ENCODE assay signal across 2 worm cellular contexts in genomic region chrX:14101986-14102385, ce11.
A peak's percentile ranks its signal among the peaks of the same experiment; 100 is the strongest.
TF ChIP-seq lines count a peak whose summit lies in the region.

TSS of gene F16B12.6 (plus strand) at chrX:14102316.

TF ChIP-seq in whole organism, L2 larva, 48 proteins besides CTCF, POLR2A, EP300 and RAD21 (continued from another document):
- TF ChIP-seq nhr-21 (tag; optimal IDR thresholded peaks at IDR 0.05; lab: Kevin White, UChicago) = peak; percentile 71
- peak; percentile 80 for TF ChIP-seq lin-11 (tag; optimal IDR thresholded peaks at IDR 0.05; lab: Kevin White, UChicago)
- TF ChIP-seq ceh-16 (tag; optimal IDR thresholded peaks at IDR 0.05; lab: Kevin White, UChicago) = no peak
- peak; percentile 31 for TF ChIP-seq nhr-10 (tag; optimal IDR thresholded peaks at IDR 0.05; lab: Kevin White, UChicago)
- peak; percentile 73 for TF ChIP-seq nhr-25 (tag; optimal IDR thresholded peaks at IDR 0.05; lab: Kevin White, UChicago)
- peak; percentile 38 to 84 for TF ChIP-seq lsy-2 (tag; optimal IDR thresholded peaks at IDR 0.05; lab: Kevin White, UChicago)
- TF ChIP-seq R02D3.7 (tag; optimal IDR thresholded peaks at IDR 0.05; lab: Kevin White, UChicago) = no peak
- TF ChIP-seq peb-1 (tag; optimal IDR thresholded peaks at IDR 0.05; lab: Kevin White, UChicago) = no peak
- TF ChIP-seq unc-39 (tag; optimal IDR thresholded peaks at IDR 0.05; lab: Kevin White, UChicago) = no peak
- TF ChIP-seq F13H6.1 (tag; optimal IDR thresholded peaks at IDR 0.05; lab: Kevin White, UChicago) = peak; percentile 70
- no peak for TF ChIP-seq unc-62 (GFP tag; optimal IDR thresholded peaks at IDR 0.05; lab: Kevin White, UChicago)
- TF ChIP-seq ZK546.5 (tag; optimal IDR thresholded peaks at IDR 0.05; lab: Kevin White, UChicago) = no peak
- TF ChIP-seq lin-13 (GFP tag; optimal IDR thresholded peaks at IDR 0.05; lab: Kevin White, UChicago) = peak; percentile 85
- TF ChIP-seq alr-1 (tag; optimal IDR thresholded peaks at IDR 0.05; lab: Kevin White, UChicago) = no peak
- peak; percentile 91 for TF ChIP-seq C34F6.9 (tag; optimal IDR thresholded peaks at IDR 0.05; lab: Kevin White, UChicago)
- TF ChIP-seq ztf-4 (tag; optimal IDR thresholded peaks at IDR 0.05; lab: Kevin White, UChicago) = no peak
- TF ChIP-seq zag-1 (tag; optimal IDR thresholded peaks at IDR 0.05; lab: Kevin White, UChicago) = no peak
- no peak for TF ChIP-seq Y55F3AM.14 (GFP tag; optimal IDR thresholded peaks at IDR 0.05; lab: Kevin White, UChicago)
- TF ChIP-seq ceh-82 (tag; optimal IDR thresholded peaks at IDR 0.05; lab: Kevin White, UChicago) = no peak
- peak; percentile 89 for TF ChIP-seq unc-55 (GFP tag; optimal IDR thresholded peaks at IDR 0.05; lab: Kevin White, UChicago)
- TF ChIP-seq nhr-11 (tag; optimal IDR thresholded peaks at IDR 0.05; lab: Kevin White, UChicago) = no peak
- no peak for TF ChIP-seq mbf-1 (tag; optimal IDR thresholded peaks at IDR 0.05; lab: Kevin White, UChicago)
TF ChIP-seq in whole organism, L2 larva: peak in this region for 19.

TF ChIP-seq in whole organism, L4 larva, 104 proteins besides CTCF, POLR2A, EP300 and RAD21 (continued from another document):
- TF ChIP-seq hlh-30 (tag; optimal IDR thresholded peaks at IDR 0.05; lab: Kevin White, UChicago; ENCODE audit: insufficient read depth) (peak; percentile 84), dpl-1 (GFP tag; optimal IDR thresholded peaks at IDR 0.05; lab: Kevin White, UChicago) (peak; percentile 90), lin-13 (GFP tag; optimal IDR thresholded peaks at IDR 0.05; lab: Kevin White, UChicago) (peak; percentile 80), duxl-1 (tag; optimal IDR thresholded peaks at IDR 0.05; lab: Kevin White, UChicago; ENCODE audit: poor library complexity) (no peak), mdl-1 (tag; optimal IDR thresholded peaks at IDR 0.05; lab: Kevin White, UChicago) (peak in 1 of 2 experiments; percentile 19), rbr-2 (tag; optimal IDR thresholded peaks at IDR 0.05; lab: Kevin White, UChicago) (peak; percentile 79), F26F4.8 (GFP tag; conservative IDR thresholded peaks at IDR 0.05; lab: Robert Waterston, UW) (no peak), mes-2 (tag; optimal IDR thresholded peaks at IDR 0.05; lab: Kevin White, UChicago; ENCODE audit: poor library complexity, severe bottlenecking) (peak; percentile 77), spr-3 (GFP tag; optimal IDR thresholded peaks at IDR 0.05; lab: Kevin White, UChicago) (peak; percentile 0), mxl-3 (GFP tag; optimal IDR thresholded peaks at IDR 0.05; lab: Kevin White, UChicago) (peak; percentile 46), lin-29 (GFP tag; IDR thresholded peaks at IDR 0.05; lab: Robert Waterston, UW) (0 out of 2 replicates have a peak, but pooled peaks have one; percentile 28), zag-1 (tag; optimal IDR thresholded peaks at IDR 0.05; lab: Kevin White, UChicago) (no peak), F49E8.2 (tag; optimal IDR thresholded peaks at IDR 0.05; lab: Kevin White, UChicago; ENCODE audit: borderline replicate concordance) (no peak), F37D6.2 (tag; optimal IDR thresholded peaks at IDR 0.05; lab: Kevin White, UChicago) (peak; percentile 30), nhr-25 (tag; optimal IDR thresholded peaks at IDR 0.05; lab: Kevin White, UChicago; ENCODE audit: borderline replicate concordance, insufficient read depth) (peak; percentile 52), ama-1 (optimal IDR thresholded peaks at IDR 0.05; lab: Kevin White, UChicago) (no peak), egl-43 (GFP tag; IDR thresholded peaks at IDR 0.05; lab: Robert Waterston, UW) (peak; percentile 59; the same call in 1 of the 2 replicates), lim-7 (GFP tag; IDR thresholded peaks at IDR 0.05; lab: Robert Waterston, UW) (no peak), spr-1 (tag; optimal IDR thresholded peaks at IDR 0.05; lab: Kevin White, UChicago) (no peak)
TF ChIP-seq in whole organism, L4 larva: peak in this region for 32.
